Fruit fly (Drosophila melanogaster): ENCODE data around the gene CG13409.

- TF ChIP-seq CTCF (optimal IDR thresholded peaks at IDR 0.05), result no peak
- no peak for TF ChIP-seq CG8478 (optimal IDR thresholded peaks at IDR 0.05)
These were observed 32.1 kb downstream of the CG13409 start for dm6 chr3R:21999641-22000040.

Measured in S2 (cell line).